Fruit fly (Drosophila melanogaster): ENCODE results near the gene Marcal1.

Gene Marcal1

dm6 chr2L:4932284-4932683 lies 23.0 kb upstream of the Marcal1 start, which contains the start of gene hoe1:
hoe1 (minus strand) TSS chr2L:4932384.
- TF ChIP-seq kay (GFP tag; ENCODE audit: borderline replicate concordance) (no peak), CG12768 (GFP tag; optimal IDR thresholded peaks at IDR 0.05) (no peak), CG1620 (GFP tag; optimal IDR thresholded peaks at IDR 0.05) (no peak), Crg-1 (GFP tag; optimal IDR thresholded peaks at IDR 0.05) (no peak), cic (GFP tag; optimal IDR thresholded peaks at IDR 0.05) (no peak), bab1 (GFP tag; optimal IDR thresholded peaks at IDR 0.05) (no peak), pad (GFP tag; optimal IDR thresholded peaks at IDR 0.05) (no peak), CG7101 (tag; optimal IDR thresholded peaks at IDR 0.05) (no peak), cnc (optimal IDR thresholded peaks at IDR 0.05) (no peak), CG33017 (tag; optimal IDR thresholded peaks at IDR 0.05) (no peak), CG7045 (GFP tag; optimal IDR thresholded peaks at IDR 0.05) (no peak), Clk (GFP tag; optimal IDR thresholded peaks at IDR 0.05) (no peak), toe (GFP tag; optimal IDR thresholded peaks at IDR 0.05) (no peak), CG11617 (GFP tag; optimal IDR thresholded peaks at IDR 0.05) (no peak), CG14711 (tag; optimal IDR thresholded peaks at IDR 0.05) (no peak), ovo (GFP tag; optimal IDR thresholded peaks at IDR 0.05) (no peak)

- TF ChIP-seq CG7045 (GFP tag; optimal IDR thresholded peaks at IDR 0.05) (peak; percentile 5), CG12768 (GFP tag; optimal IDR thresholded peaks at IDR 0.05) (no peak)
These were observed 18.9 kb upstream of the Marcal1 start, which contains the start of gene hoe2 for dm6 chr2L:4936325-4936869. hoe2 (minus strand) TSS chr2L:4936450.

- TF ChIP-seq CG11617 (GFP tag; optimal IDR thresholded peaks at IDR 0.05) = no peak
- no peak for TF ChIP-seq Hr96 (GFP tag; optimal IDR thresholded peaks at IDR 0.05)
- no peak for TF ChIP-seq Clk (GFP tag; optimal IDR thresholded peaks at IDR 0.05)
- TF ChIP-seq Crg-1 (GFP tag; optimal IDR thresholded peaks at IDR 0.05) = no peak
- no peak for TF ChIP-seq CG1620 (GFP tag; optimal IDR thresholded peaks at IDR 0.05)
- TF ChIP-seq CG7101 (tag; optimal IDR thresholded peaks at IDR 0.05) = no peak
- no peak for TF ChIP-seq pad (GFP tag; optimal IDR thresholded peaks at IDR 0.05)
- no peak for TF ChIP-seq cnc (optimal IDR thresholded peaks at IDR 0.05)
- no peak for TF ChIP-seq Mnt (GFP tag; optimal IDR thresholded peaks at IDR 0.05)
These were observed 18.2 kb upstream of the Marcal1 start, which contains the start of gene Sgs1 for dm6 chr2L:4937060-4937459. Sgs1 (plus strand) TSS chr2L:4937409.

- TF ChIP-seq CG7045 (GFP tag; optimal IDR thresholded peaks at IDR 0.05) (peak; percentile 1), Mnt (GFP tag; optimal IDR thresholded peaks at IDR 0.05) (no peak), CG5204 (GFP tag; optimal IDR thresholded peaks at IDR 0.05) (peak; percentile 28)
These were observed 13.0 kb upstream of the Marcal1 start, which contains the start of gene synr for dm6 chr2L:4942257-4942792. synr (plus strand) TSS chr2L:4942742.

dm6 chr2L:4945300-4945699 lies 10.0 kb upstream of the Marcal1 start, which contains the start of the genes mRpL24 and betaggt-I:
mRpL24 (minus strand) TSS chr2L:4945361.
betaggt-I (plus strand) TSS chr2L:4945579.
- TF ChIP-seq CG1620 (GFP tag; optimal IDR thresholded peaks at IDR 0.05) (peak; percentile 96), Mnt (GFP tag; optimal IDR thresholded peaks at IDR 0.05) (peak; percentile 88), CG12768 (GFP tag; optimal IDR thresholded peaks at IDR 0.05) (peak; percentile 96), CG11617 (GFP tag; optimal IDR thresholded peaks at IDR 0.05) (peak; percentile 97), CG33017 (tag; optimal IDR thresholded peaks at IDR 0.05) (peak; percentile 99), bab1 (GFP tag; optimal IDR thresholded peaks at IDR 0.05) (peak; percentile 99), Clk (GFP tag; optimal IDR thresholded peaks at IDR 0.05) (peak; percentile 89), CG5204 (GFP tag; optimal IDR thresholded peaks at IDR 0.05) (peak; percentile 95), CG14711 (tag; optimal IDR thresholded peaks at IDR 0.05) (peak; percentile 98), ovo (GFP tag; optimal IDR thresholded peaks at IDR 0.05) (peak; percentile 91), CG7101 (tag; optimal IDR thresholded peaks at IDR 0.05) (peak; percentile 99), kay (GFP tag; ENCODE audit: borderline replicate concordance) (peak; percentile 97), cnc (optimal IDR thresholded peaks at IDR 0.05) (no peak), pad (GFP tag; optimal IDR thresholded peaks at IDR 0.05) (peak; percentile 88), tj (GFP tag; optimal IDR thresholded peaks at IDR 0.05) (peak; percentile 85), Crg-1 (GFP tag; optimal IDR thresholded peaks at IDR 0.05) (peak; percentile 92), cic (GFP tag; optimal IDR thresholded peaks at IDR 0.05) (peak; percentile 72), Hr96 (GFP tag; optimal IDR thresholded peaks at IDR 0.05) (peak; percentile 85), toe (GFP tag; optimal IDR thresholded peaks at IDR 0.05) (peak; percentile 95), CG7045 (GFP tag; optimal IDR thresholded peaks at IDR 0.05) (peak; percentile 98)

dm6 chr2L:4949453-4950045 lies 5.8 kb upstream of the Marcal1 start, which contains the start of gene jet:
jet (minus strand) TSS chr2L:4949784.
- TF ChIP-seq toe (GFP tag; optimal IDR thresholded peaks at IDR 0.05) (no peak), ovo (GFP tag; optimal IDR thresholded peaks at IDR 0.05) (no peak), CG12768 (GFP tag; optimal IDR thresholded peaks at IDR 0.05) (no peak), CG7045 (GFP tag; optimal IDR thresholded peaks at IDR 0.05) (no peak), kay (GFP tag; ENCODE audit: borderline replicate concordance) (no peak), CG1620 (GFP tag; optimal IDR thresholded peaks at IDR 0.05) (no peak), CG33017 (tag; optimal IDR thresholded peaks at IDR 0.05) (no peak), CG7101 (tag; optimal IDR thresholded peaks at IDR 0.05) (no peak), pad (GFP tag; optimal IDR thresholded peaks at IDR 0.05) (no peak), tj (GFP tag; optimal IDR thresholded peaks at IDR 0.05) (no peak), CG5204 (GFP tag; optimal IDR thresholded peaks at IDR 0.05) (no peak), bab1 (GFP tag; optimal IDR thresholded peaks at IDR 0.05) (no peak), Mnt (GFP tag; optimal IDR thresholded peaks at IDR 0.05) (no peak), CG11617 (GFP tag; optimal IDR thresholded peaks at IDR 0.05) (no peak), cnc (optimal IDR thresholded peaks at IDR 0.05) (no peak), Crg-1 (GFP tag; optimal IDR thresholded peaks at IDR 0.05) (no peak)

Data from whole organism, adult.